Worm (Caenorhabditis elegans) whole organism, L3 larva: Measurements from ENCODE around the gene mat-2.

Experiments
- aly-2 ChIP-seq: fragments of 150-350 bp; optimal IDR thresholded peaks from 2 replicates; lab custom pipeline; 2014; ENCODE audit warnings: missing biosample characterization, missing genetic modification characterization
- ama-1 ChIP-seq: fragments of 150-350 bp; optimal IDR thresholded peaks from 2 replicates; lab custom pipeline; 2018
- ceh-82 ChIP-seq: fragments of 150-350 bp; optimal IDR thresholded peaks from 2 replicates; lab custom pipeline; 2014; ENCODE audit warnings: missing biosample characterization, missing genetic modification characterization
- elt-1 ChIP-seq: fragments of 150-350 bp; optimal IDR thresholded peaks from 2 replicates; lab custom pipeline; 2014; ENCODE audit warnings: missing biosample characterization, missing genetic modification characterization
- elt-3 ChIP-seq, 3 experiments: fragments of 150-350 bp in 1 of 3; sonication (generic microtip) in 2 of 3; optimal IDR thresholded peaks; 2 replicates in 2 of 3; 4 replicates in 1 of 3; lab custom pipeline; 2014 to 2017; ENCODE audit warnings: missing biosample characterization in 3 of 3, missing genetic modification characterization in 3 of 3
- mdl-1 ChIP-seq: fragments of 150-350 bp; optimal IDR thresholded peaks from 2 replicates; lab custom pipeline; 2014; ENCODE audit warnings: missing biosample characterization, missing genetic modification characterization
- nhr-11 ChIP-seq: fragments of 150-350 bp; optimal IDR thresholded peaks from 2 replicates; lab custom pipeline; 2014; ENCODE audit warnings: missing biosample characterization, missing genetic modification characterization
- nhr-77 ChIP-seq: fragments of 150-350 bp; optimal IDR thresholded peaks from 2 replicates; lab custom pipeline; 2014; ENCODE audit warnings: missing biosample characterization, missing genetic modification characterization
- snpc-4 ChIP-seq: fragments of 150-350 bp; optimal IDR thresholded peaks from 2 replicates; lab custom pipeline; 2014; ENCODE audit warnings: missing biosample characterization, missing genetic modification characterization
- unc-62 ChIP-seq: fragments of 150-350 bp; sonication (generic microtip); optimal IDR thresholded peaks from 4 replicates; lab custom pipeline; 2014; ENCODE audit warnings: missing biosample characterization, missing genetic modification reagents, missing genetic modification characterization
- ztf-4 ChIP-seq: fragments of 150-350 bp; optimal IDR thresholded peaks from 2 replicates; lab custom pipeline; 2014; ENCODE audit warnings: missing biosample characterization, missing genetic modification characterization

DNA sequence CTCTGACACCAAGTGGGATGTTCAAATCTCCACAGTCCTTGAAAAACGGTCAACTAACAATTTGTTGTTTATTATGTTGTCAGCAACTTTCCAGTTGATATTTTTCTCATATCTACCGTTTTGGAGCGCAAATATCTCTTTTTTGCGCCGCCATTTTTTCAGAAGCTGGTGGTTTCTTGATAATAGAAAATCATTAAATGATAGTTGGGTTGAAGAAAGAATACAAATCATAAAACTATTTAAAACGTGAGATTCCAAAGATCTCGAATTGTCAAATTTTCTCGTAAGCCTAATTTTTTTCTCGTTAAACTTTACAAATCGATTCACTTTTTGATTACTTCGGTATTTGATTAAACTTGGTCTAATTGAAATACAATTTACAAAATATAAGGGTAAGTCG is 20.1 kb upstream of the mat-2 start, which contains the start of gene rpl-42:
- no peak for TF ChIP-seq mdl-1 (tag; lab: Kevin White, UChicago)
- no peak for TF ChIP-seq ztf-4 (tag; lab: Kevin White, UChicago)
- no peak for TF ChIP-seq elt-3 (tag; optimal IDR thresholded peaks at IDR 0.05; lab: Kevin White, UChicago)
- TF ChIP-seq aly-2: no peak
- no peak for TF ChIP-seq nhr-11 (tag; lab: Kevin White, UChicago)
- TF ChIP-seq ama-1 (lab: Kevin White, UChicago): no peak
- TF ChIP-seq nhr-77: no peak
- TF ChIP-seq ceh-82 (tag; lab: Kevin White, UChicago): no peak
- TF ChIP-seq snpc-4 (tag; lab: Kevin White, UChicago): no peak
- no peak for TF ChIP-seq unc-62 (GFP tag; lab: Kevin White, UChicago)
- TF ChIP-seq elt-1: no peak
